Worm (Caenorhabditis elegans): ENCODE measurements around the gene slc-9B.2.

DNA sequence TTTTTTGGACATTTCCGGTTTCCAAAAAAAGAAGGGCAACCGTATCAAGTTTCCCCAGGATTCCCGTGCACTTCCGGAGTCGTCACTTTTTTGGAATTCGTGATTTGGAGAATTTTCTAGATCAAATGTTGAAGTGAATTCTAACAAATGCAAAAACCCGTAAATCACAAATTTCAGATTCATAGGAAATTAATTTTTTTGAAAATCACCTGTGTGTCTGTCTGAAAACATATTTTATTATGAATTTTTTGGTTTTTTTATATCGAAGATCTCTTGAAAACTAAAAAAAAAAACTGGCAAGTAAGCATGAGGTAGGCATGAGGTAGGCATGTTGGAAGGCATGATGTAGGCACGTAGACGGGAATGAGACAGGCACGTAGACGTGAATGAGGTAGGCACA is 11.2 kb downstream of the slc-9B.2 start:
- TF ChIP-seq hlh-12 (tag; optimal IDR thresholded peaks at IDR 0.05) (no peak), gei-17 (GFP tag; optimal IDR thresholded peaks at IDR 0.05) (no peak), mel-28 (tag; optimal IDR thresholded peaks at IDR 0.05; ENCODE audit: borderline replicate concordance) (no peak), ztf-26 (tag; optimal IDR thresholded peaks at IDR 0.05) (no peak), pbrm-1 (GFP tag; IDR thresholded peaks at IDR 0.05) (no peak), snpc-4 (GFP tag; optimal IDR thresholded peaks at IDR 0.05) (no peak), snpc-4 (tag; optimal IDR thresholded peaks at IDR 0.05) (no peak), unc-62 (GFP tag; optimal IDR thresholded peaks at IDR 0.05) (no peak), ama-1 (optimal IDR thresholded peaks at IDR 0.05) (no peak), ama-1 (GFP tag; optimal IDR thresholded peaks at IDR 0.05) (no peak), bed-2 (GFP tag; IDR thresholded peaks at IDR 0.05) (no peak), F57C9.4 (tag; optimal IDR thresholded peaks at IDR 0.05) (no peak), tlf-1 (GFP tag; optimal IDR thresholded peaks at IDR 0.05) (no peak), snpc-1.1 (tag; optimal IDR thresholded peaks at IDR 0.05; ENCODE audit: insufficient read depth) (no peak), Y67H2A.10 (GFP tag; conservative IDR thresholded peaks at IDR 0.05) (no peak), nhr-80 (tag; optimal IDR thresholded peaks at IDR 0.05) (no peak)

All from whole organism, young adult.